Fruit fly (Drosophila melanogaster): ENCODE results near the gene CG16888.

The CG16888 gene

dm6 chr2L:13780109-13780947, 32.7 kb downstream of the CG16888 start, which contains the start of the genes CG9008 and p38b (continued):
- TF ChIP-seq zf30C (GFP tag; optimal IDR thresholded peaks at IDR 0.05) (no peak), CG17385 (GFP tag; optimal IDR thresholded peaks at IDR 0.05) (peak; percentile 90), CG18476 (GFP tag; optimal IDR thresholded peaks at IDR 0.05) (peak; percentile 72), gcm (GFP tag; optimal IDR thresholded peaks at IDR 0.05) (peak; percentile 80), unpg (GFP tag; optimal IDR thresholded peaks at IDR 0.05) (peak; percentile 73), Taf1 (GFP tag; IDR thresholded peaks at IDR 0.05) (no peak), br (optimal IDR thresholded peaks at IDR 0.05) (no peak), CG6813 (GFP tag; optimal IDR thresholded peaks at IDR 0.05) (peak; percentile 41), Blimp-1 (GFP tag; optimal IDR thresholded peaks at IDR 0.05) (no peak), tna (GFP tag; IDR thresholded peaks at IDR 0.05; ENCODE audit: partially characterized antibody) (peak; percentile 45), da (GFP tag; optimal IDR thresholded peaks at IDR 0.05) (no peak), Abd-B (GFP tag; optimal IDR thresholded peaks at IDR 0.05) (peak; percentile 76), ash1 (GFP tag; optimal IDR thresholded peaks at IDR 0.05) (no peak), CG13775 (GFP tag; optimal IDR thresholded peaks at IDR 0.05) (peak; percentile 78), zen2 (GFP tag; IDR thresholded peaks at IDR 0.05; ENCODE audit: partially characterized antibody) (no peak; the same call in 2 of the 3 replicates), CG3281 (GFP tag; optimal IDR thresholded peaks at IDR 0.05) (peak; percentile 89), Dp (GFP tag; optimal IDR thresholded peaks at IDR 0.05) (no peak), CG2875 (GFP tag; optimal IDR thresholded peaks at IDR 0.05) (peak; percentile 14), Hmr (GFP tag; optimal IDR thresholded peaks at IDR 0.05) (peak; percentile 89), CG8290 (GFP tag; optimal IDR thresholded peaks at IDR 0.05) (peak; percentile 31), CG8290 (tag; optimal IDR thresholded peaks at IDR 0.05) (peak in 1 of 2 experiments; percentile 74), ci (GFP tag; IDR thresholded peaks at IDR 0.05) (peak; percentile 4; the same call in 1 of the 3 replicates), mam (GFP tag; optimal IDR thresholded peaks at IDR 0.05) (peak; percentile 46), Oaz (GFP tag; IDR thresholded peaks at IDR 0.05) (0 out of 2 replicates have a peak, but pooled peaks have one; percentile 25), CG2199 (GFP tag; IDR thresholded peaks at IDR 0.05) (0 out of 3 replicates have a peak, but pooled peaks have one; percentile 19), caup (GFP tag; optimal IDR thresholded peaks at IDR 0.05; ENCODE audit: severe bottlenecking) (peak; percentile 82), sna (GFP tag; IDR thresholded peaks at IDR 0.05; ENCODE audit: partially characterized antibody) (no peak), lab (GFP tag; optimal IDR thresholded peaks at IDR 0.05) (peak; percentile 79), en (GFP tag; optimal IDR thresholded peaks at IDR 0.05) (no peak), hth (optimal IDR thresholded peaks at IDR 0.05) (no peak), GATAe (GFP tag; conservative IDR thresholded peaks at IDR 0.05) (no peak), Kr (GFP tag; optimal IDR thresholded peaks at IDR 0.05) (no peak), E2f2 (GFP tag; IDR thresholded peaks at IDR 0.05) (0 out of 2 replicates have a peak, but pooled peaks have one; percentile 24), CG3995 (GFP tag; optimal IDR thresholded peaks at IDR 0.05) (no peak), NK7.1 (GFP tag; optimal IDR thresholded peaks at IDR 0.05) (no peak), phol (tag; optimal IDR thresholded peaks at IDR 0.05) (peak; percentile 88), Ptx1 (GFP tag; IDR thresholded peaks at IDR 0.05) (peak; percentile 75), CG1233 (GFP tag; optimal IDR thresholded peaks at IDR 0.05) (peak; percentile 80), CG42726 (GFP tag; IDR thresholded peaks at IDR 0.05; ENCODE audit: partially characterized antibody) (0 out of 2 replicates have a peak, but pooled peaks have one; percentile 50), seq (GFP tag; IDR thresholded peaks at IDR 0.05) (no peak; the same call in 1 of the 2 replicates), pan (optimal IDR thresholded peaks at IDR 0.05) (no peak), pan (GFP tag; optimal IDR thresholded peaks at IDR 0.05 in 1 of 2, IDR thresholded peaks at IDR 0.05 in 1 of 2) (peak in 1 of 2 experiments; percentile 69), CG11695 (GFP tag; IDR thresholded peaks at IDR 0.05) (peak; percentile 62; the same call in 2 of the 3 replicates), CG10979 (tag; optimal IDR thresholded peaks at IDR 0.05) (peak; percentile 83), CG12219 (GFP tag; optimal IDR thresholded peaks at IDR 0.05) (peak; percentile 40), scrt (GFP tag; optimal IDR thresholded peaks at IDR 0.05) (peak; percentile 80), row (GFP tag; IDR thresholded peaks at IDR 0.05) (peak; percentile 93), CG12391 (tag; optimal IDR thresholded peaks at IDR 0.05) (peak; percentile 90)

Measured in whole organism, embryonic.